Fruit fly (Drosophila melanogaster) whole organism, pupa: ENCODE measurements around the gene CG4593.

ENCODE experiments used
- CG10348 ChIP-seq: fragments of 200-800 bp; sonication (Bioruptor generic); IDR thresholded peaks from 2 replicates; pipeline ENCODE4 v1.3.6; 2022; ENCODE audit warnings: missing biosample characterization, missing genetic modification characterization
- CG12605 ChIP-seq: fragments of 200-800 bp; sonication (Bioruptor generic); IDR thresholded peaks from 2 replicates; pipeline ENCODE4 v1.3.6; 2022; ENCODE audit warnings: missing biosample characterization, missing genetic modification characterization
- CG13204 ChIP-seq: fragments of 200-800 bp; sonication (Bioruptor generic); optimal IDR thresholded peaks from 2 replicates; lab custom pipeline; 2018; ENCODE audit warnings: missing biosample characterization, mild to moderate bottlenecking, missing genetic modification characterization, moderate library complexity
- CG14655 ChIP-seq: fragments of 200-800 bp; sonication (Bioruptor generic); optimal IDR thresholded peaks from 3 replicates; lab custom pipeline; 2017; ENCODE audit warnings: mild to moderate bottlenecking, missing biosample characterization, missing genetic modification reagents, missing genetic modification characterization
- CG15710 ChIP-seq: fragments of 200-800 bp; sonication (Bioruptor generic); optimal IDR thresholded peaks from 2 replicates; lab custom pipeline; 2018; ENCODE audit warnings: missing biosample characterization, mild to moderate bottlenecking, missing genetic modification characterization, moderate library complexity
- CG17806 ChIP-seq: fragments of 200-800 bp; sonication (Bioruptor generic); optimal IDR thresholded peaks from 2 replicates; lab custom pipeline; 2018; ENCODE audit warnings: missing biosample characterization, mild to moderate bottlenecking, missing genetic modification characterization, moderate library complexity
- CG32121 ChIP-seq: fragments of 200-800 bp; sonication (Bioruptor generic); IDR thresholded peaks from 2 replicates; pipeline ENCODE4 v1.3.6; 2022; ENCODE audit warnings: missing biosample characterization, missing genetic modification characterization
- CG34367 ChIP-seq: fragments of 200-800 bp; sonication (Bioruptor generic); optimal IDR thresholded peaks from 2 replicates; lab custom pipeline; 2018; ENCODE audit warnings: missing biosample characterization, mild to moderate bottlenecking, missing genetic modification characterization
- CG4496 ChIP-seq: fragments of 200-800 bp; sonication (Bioruptor generic); IDR thresholded peaks from 3 replicates; pipeline ENCODE4 v1.3.6; 2022; ENCODE audit warnings: missing biosample characterization, missing genetic modification characterization
- CG8159 ChIP-seq: fragments of 200-800 bp; sonication (Bioruptor generic); optimal IDR thresholded peaks from 3 replicates; lab custom pipeline; 2018; ENCODE audit warnings: missing biosample characterization, mild to moderate bottlenecking, missing genetic modification characterization, moderate library complexity
- CG8301 ChIP-seq: fragments of 200-800 bp; sonication (Bioruptor generic); optimal IDR thresholded peaks from 2 replicates; lab custom pipeline; 2018; ENCODE audit warnings: missing biosample characterization, mild to moderate bottlenecking, missing genetic modification characterization
- CG9948 ChIP-seq: fragments of 200-800 bp; sonication (Bioruptor generic); optimal IDR thresholded peaks from 2 replicates; lab custom pipeline; 2018; ENCODE audit warnings: missing biosample characterization, mild to moderate bottlenecking, missing genetic modification characterization, moderate library complexity
- D1 ChIP-seq: fragments of 200-800 bp; sonication (Bioruptor generic); optimal IDR thresholded peaks from 2 replicates; lab custom pipeline; 2018; ENCODE audit warnings: missing biosample characterization, mild to moderate bottlenecking, missing genetic modification characterization, moderate library complexity
- EcR ChIP-seq: fragments of 200-800 bp; sonication (Bioruptor generic); optimal IDR thresholded peaks from 3 replicates; lab custom pipeline; 2019; ENCODE audit warnings: missing biosample characterization, missing genetic modification characterization, mild to moderate bottlenecking, moderate library complexity, missing genetic modification reagents
- Ets98B ChIP-seq: fragments of 200-800 bp; sonication (Bioruptor generic); IDR thresholded peaks from 2 replicates; pipeline ENCODE4 v1.3.6; 2022; ENCODE audit warnings: missing biosample characterization, missing genetic modification characterization
- Pif1A ChIP-seq: fragments of 200-800 bp; sonication (Bioruptor generic); optimal IDR thresholded peaks from 3 replicates; lab custom pipeline; 2016; ENCODE audit warnings: missing biosample characterization, missing genetic modification characterization
- Pif1B ChIP-seq: fragments of 200-800 bp; sonication (Bioruptor generic); optimal IDR thresholded peaks from 3 replicates; lab custom pipeline; 2016; ENCODE audit warnings: missing biosample characterization, missing genetic modification characterization
- Snoo ChIP-seq: fragments of 200-800 bp; sonication (Bioruptor generic); optimal IDR thresholded peaks from 3 replicates; lab custom pipeline; 2017; ENCODE audit warnings: missing biosample characterization, mild to moderate bottlenecking, missing genetic modification characterization, inconsistent platforms
- fd96Ca ChIP-seq: fragments of 200-800 bp; sonication (Bioruptor generic); IDR thresholded peaks from 3 replicates; pipeline ENCODE4 v1.3.6; 2022; ENCODE audit warnings: missing biosample characterization, missing genetic modification characterization
- gl ChIP-seq: fragments of 200-800 bp; sonication (Bioruptor generic); optimal IDR thresholded peaks from 2 replicates; lab custom pipeline; 2018; ENCODE audit warnings: missing biosample characterization, mild to moderate bottlenecking, missing genetic modification characterization
- rn ChIP-seq: fragments of 200-800 bp; sonication (Bioruptor generic); IDR thresholded peaks from 2 replicates; pipeline ENCODE4 v1.3.6; 2022; ENCODE audit warnings: missing biosample characterization, missing genetic modification characterization

CG4593 gene

dm6 chrX:6994473-6995179 lies 19.1 kb upstream of the CG4593 start:
- TF ChIP-seq CG13204 (GFP tag; lab: Kevin White, UChicago), result peak; percentile 53
- TF ChIP-seq Ets98B (GFP tag; lab: Robert Waterston, UW), result 0 out of 2 replicates have a peak, but pooled peaks have one; percentile 13
- no peak for TF ChIP-seq CG9948
- TF ChIP-seq CG8301, result no peak
- TF ChIP-seq CG14655 (GFP tag; lab: Kevin White, UChicago), result peak; percentile 6
- peak; percentile 33 for TF ChIP-seq gl
- TF ChIP-seq Snoo (tag; lab: Kevin White, UChicago), result no peak
- TF ChIP-seq CG4496 (GFP tag; lab: Robert Waterston, UW), result peak; percentile 40; the same call in 1 of the 3 replicates
- TF ChIP-seq CG10348 (GFP tag; lab: Robert Waterston, UW), result no peak
- TF ChIP-seq fd96Ca (GFP tag; lab: Robert Waterston, UW), result no peak
- TF ChIP-seq CG32121, result no peak
- TF ChIP-seq CG8159, result no peak
- no peak for TF ChIP-seq CG15710 (tag; lab: Kevin White, UChicago)
- peak; percentile 30 for TF ChIP-seq CG34367 (tag; lab: Kevin White, UChicago)
- peak; percentile 2 for TF ChIP-seq Pif1A
- TF ChIP-seq Pif1B (GFP tag; lab: Kevin White, UChicago), result no peak
- TF ChIP-seq CG17806 (tag; lab: Kevin White, UChicago), result no peak
- TF ChIP-seq CG12605 (GFP tag; lab: Robert Waterston, UW), result no peak
- no peak for TF ChIP-seq D1 (tag; lab: Kevin White, UChicago)
- peak; percentile 14 for TF ChIP-seq EcR (GFP tag; lab: Kevin White, UChicago)
- no peak for TF ChIP-seq rn
- TF ChIP-seq, all 21 proteins: peak for 8

dm6 chrX:6995258-6995657 lies 18.4 kb upstream of the CG4593 start:
- no peak for TF ChIP-seq Pif1B (GFP tag; lab: Kevin White, UChicago)
- TF ChIP-seq CG34367 (tag; lab: Kevin White, UChicago), result no peak
- no peak for TF ChIP-seq Snoo (tag; lab: Kevin White, UChicago)
- no peak for TF ChIP-seq EcR (GFP tag; lab: Kevin White, UChicago)
- no peak for TF ChIP-seq CG14655 (GFP tag; lab: Kevin White, UChicago)
- TF ChIP-seq rn, result no peak
- TF ChIP-seq CG15710 (tag; lab: Kevin White, UChicago), result no peak

dm6 chrX:6996130-6996529 lies 17.6 kb upstream of the CG4593 start:
- TF ChIP-seq CG14655 (GFP tag; lab: Kevin White, UChicago) (no peak), gl (no peak), CG12605 (GFP tag; lab: Robert Waterston, UW) (no peak), fd96Ca (GFP tag; lab: Robert Waterston, UW) (no peak), CG32121 (no peak), CG8301 (no peak), CG8159 (no peak), CG9948 (no peak), Ets98B (GFP tag; lab: Robert Waterston, UW) (no peak), Pif1A (no peak), CG34367 (tag; lab: Kevin White, UChicago) (no peak)
- TF ChIP-seq, all 21 proteins: peak for 0

- TF ChIP-seq CG15710 (tag; lab: Kevin White, UChicago) (no peak), CG34367 (tag; lab: Kevin White, UChicago) (no peak), Ets98B (GFP tag; lab: Robert Waterston, UW) (no peak), Pif1B (GFP tag; lab: Kevin White, UChicago) (no peak), rn (no peak), D1 (tag; lab: Kevin White, UChicago) (no peak), CG4496 (GFP tag; lab: Robert Waterston, UW) (no peak), CG14655 (GFP tag; lab: Kevin White, UChicago) (no peak), gl (no peak), CG8159 (no peak), CG17806 (tag; lab: Kevin White, UChicago) (no peak)
Observed at dm6 chrX:6996965-6997652, 16.6 kb upstream of the CG4593 start.

dm6 chrX:6997653-6998491 lies 15.8 kb upstream of the CG4593 start:
- TF ChIP-seq CG34367 (tag; lab: Kevin White, UChicago) (peak; percentile 89), Ets98B (GFP tag; lab: Robert Waterston, UW) (peak; percentile 69), CG12605 (GFP tag; lab: Robert Waterston, UW) (peak; percentile 77), CG8159 (peak; percentile 93), CG32121 (peak; percentile 74), Pif1B (GFP tag; lab: Kevin White, UChicago) (peak; percentile 66), D1 (tag; lab: Kevin White, UChicago) (peak; percentile 64), CG15710 (tag; lab: Kevin White, UChicago) (peak; percentile 92), CG13204 (GFP tag; lab: Kevin White, UChicago) (peak; percentile 58), CG14655 (GFP tag; lab: Kevin White, UChicago) (peak; percentile 88), CG9948 (peak; percentile 88), CG10348 (GFP tag; lab: Robert Waterston, UW) (0 out of 2 replicates have a peak, but pooled peaks have one; percentile 17), CG8301 (peak; percentile 81), rn (peak; percentile 52; the same call in 1 of the 2 replicates), fd96Ca (GFP tag; lab: Robert Waterston, UW) (peak; percentile 64; the same call in 1 of the 3 replicates), CG17806 (tag; lab: Kevin White, UChicago) (peak; percentile 89), Pif1A (peak; percentile 65), gl (peak; percentile 11), CG4496 (GFP tag; lab: Robert Waterston, UW) (peak; percentile 89), Snoo (tag; lab: Kevin White, UChicago) (peak; percentile 76), EcR (GFP tag; lab: Kevin White, UChicago) (no peak)
